Worm (Caenorhabditis elegans) whole organism, mixed stage, embryonic: ENCODE results near the gene col-9.
A peak's percentile ranks its signal among the peaks of the same experiment; 100 is the strongest.

Source experiments
- bed-3 ChIP-seq: fragments of 200-800 bp; sonication (Bioruptor generic); optimal IDR thresholded peaks from 3 replicates; lab custom pipeline; 2018; ENCODE audit warnings: mild to moderate bottlenecking, missing genetic modification characterization, moderate library complexity, missing compliant biosample characterization
- blmp-1 ChIP-seq: fragments of 150-350 bp; optimal IDR thresholded peaks from 2 replicates; lab custom pipeline; 2014; ENCODE audit warnings: missing biosample characterization, missing genetic modification characterization
- ceh-39 ChIP-seq: fragments of 150-350 bp; optimal IDR thresholded peaks from 2 replicates; lab custom pipeline; 2014; ENCODE audit warnings: missing biosample characterization, missing genetic modification characterization
- ceh-43 ChIP-seq: fragments of 200-800 bp; sonication (Bioruptor generic); optimal IDR thresholded peaks from 2 replicates; lab custom pipeline; 2018; ENCODE audit warnings: mild to moderate bottlenecking, missing genetic modification characterization, moderate library complexity, missing compliant biosample characterization
- ceh-83 ChIP-seq: fragments of 200-800 bp; sonication (Bioruptor generic); optimal IDR thresholded peaks from 2 replicates; lab custom pipeline; 2018; ENCODE audit warnings: mild to moderate bottlenecking, missing genetic modification characterization, missing compliant biosample characterization
- ces-1 ChIP-seq: fragments of 150-350 bp; optimal IDR thresholded peaks from 2 replicates; lab custom pipeline; 2014; ENCODE audit warnings: missing biosample characterization, missing genetic modification reagents, missing genetic modification characterization
- cnd-1 ChIP-seq: fragments of 200-800 bp; sonication (Bioruptor generic); optimal IDR thresholded peaks from 2 replicates; lab custom pipeline; 2018; ENCODE audit warnings: mild to moderate bottlenecking, missing genetic modification characterization, missing compliant biosample characterization
- elt-1 ChIP-seq: sonication (generic microtip); optimal IDR thresholded peaks from 2 replicates; lab custom pipeline; 2017; ENCODE audit warnings: missing genetic modification characterization, mild to moderate bottlenecking, missing compliant biosample characterization, antibody characterized with exemption, moderate library complexity, borderline replicate concordance; ENCODE audit not compliant: insufficient read depth
- elt-3 ChIP-seq: fragments of 150-350 bp; optimal IDR thresholded peaks from 2 replicates; lab custom pipeline; 2014; ENCODE audit warnings: missing biosample characterization, missing genetic modification characterization
- flh-1 ChIP-seq: fragments of 200-800 bp; sonication (Bioruptor generic); optimal IDR thresholded peaks from 2 replicates; lab custom pipeline; 2018; ENCODE audit warnings: mild to moderate bottlenecking, missing genetic modification characterization, moderate library complexity, missing compliant biosample characterization
- hlh-1 ChIP-seq: fragments of 150-350 bp; optimal IDR thresholded peaks from 2 replicates; lab custom pipeline; 2014; ENCODE audit warnings: missing biosample characterization, missing genetic modification reagents, missing genetic modification characterization
- lin-13 ChIP-seq: fragments of 150-350 bp; optimal IDR thresholded peaks from 2 replicates; lab custom pipeline; 2014; ENCODE audit warnings: missing biosample characterization, missing genetic modification characterization
- lin-32 ChIP-seq: fragments of 200-800 bp; sonication (Bioruptor generic); optimal IDR thresholded peaks from 2 replicates; lab custom pipeline; 2018; ENCODE audit warnings: mild to moderate bottlenecking, missing genetic modification characterization, missing compliant biosample characterization
- mab-5 ChIP-seq: fragments of 150-350 bp; optimal IDR thresholded peaks from 2 replicates; lab custom pipeline; 2014; ENCODE audit warnings: missing biosample characterization, missing genetic modification characterization
- mep-1 ChIP-seq: fragments of 150-350 bp; optimal IDR thresholded peaks from 2 replicates; lab custom pipeline; 2017; ENCODE audit warnings: missing biosample characterization, missing genetic modification reagents, missing genetic modification characterization, inconsistent platforms
- mls-2 ChIP-seq: sonication (generic microtip); optimal IDR thresholded peaks from 2 replicates; lab custom pipeline; 2016; ENCODE audit warnings: mild to moderate bottlenecking, missing genetic modification characterization, moderate library complexity, missing compliant biosample characterization
- nhr-12 ChIP-seq: fragments of 150-350 bp; optimal IDR thresholded peaks from 2 replicates; lab custom pipeline; 2014; ENCODE audit warnings: missing biosample characterization, missing genetic modification characterization
- nhr-2 ChIP-seq: fragments of 150-350 bp; optimal IDR thresholded peaks from 2 replicates; lab custom pipeline; 2014; ENCODE audit warnings: missing biosample characterization, missing genetic modification characterization
- nhr-237 ChIP-seq: fragments of 150-350 bp; optimal IDR thresholded peaks from 2 replicates; lab custom pipeline; 2014; ENCODE audit warnings: missing biosample characterization, missing genetic modification characterization
- nhr-28 ChIP-seq: fragments of 150-350 bp; optimal IDR thresholded peaks from 2 replicates; lab custom pipeline; 2014; ENCODE audit warnings: missing biosample characterization, missing genetic modification characterization
- nhr-76 ChIP-seq: sonication (generic microtip); optimal IDR thresholded peaks from 2 replicates; lab custom pipeline; 2017; ENCODE audit warnings: missing biosample characterization, missing genetic modification characterization
- pha-4 ChIP-seq: fragments of 150-350 bp; optimal IDR thresholded peaks from 2 replicates; lab custom pipeline; 2018; ENCODE audit warnings: missing biosample characterization, missing genetic modification reagents, missing genetic modification characterization
- sem-2 ChIP-seq: fragments of 200-800 bp; sonication (Bioruptor generic); optimal IDR thresholded peaks from 2 replicates; lab custom pipeline; 2018; ENCODE audit warnings: mild to moderate bottlenecking, missing genetic modification characterization, missing compliant biosample characterization
- snpc-4 ChIP-seq: fragments of 150-350 bp; optimal IDR thresholded peaks from 2 replicates; lab custom pipeline; 2014; ENCODE audit warnings: missing biosample characterization, missing genetic modification characterization
- sptf-1 ChIP-seq: sonication (generic microtip); optimal IDR thresholded peaks from 2 replicates; lab custom pipeline; 2017; ENCODE audit warnings: mild to moderate bottlenecking, missing genetic modification characterization, moderate library complexity, missing compliant biosample characterization
- tbx-8 ChIP-seq: fragments of 200-800 bp; sonication (Bioruptor generic); optimal IDR thresholded peaks from 2 replicates; lab custom pipeline; 2018; ENCODE audit warnings: mild to moderate bottlenecking, missing genetic modification characterization, moderate library complexity, missing compliant biosample characterization
- unc-120 ChIP-seq: sonication (generic microtip); optimal IDR thresholded peaks from 2 replicates; lab custom pipeline; 2017; ENCODE audit warnings: missing genetic modification characterization, missing compliant biosample characterization; ENCODE audit not compliant: poor library complexity, severe bottlenecking
- unc-39 ChIP-seq: fragments of 150-350 bp; optimal IDR thresholded peaks from 2 replicates; lab custom pipeline; 2014; ENCODE audit warnings: missing biosample characterization, missing genetic modification characterization
- unc-62 ChIP-seq: fragments of 150-350 bp; optimal IDR thresholded peaks from 2 replicates; lab custom pipeline; 2014; ENCODE audit warnings: missing biosample characterization, missing genetic modification reagents, missing genetic modification characterization

Gene col-9

ce11 chrX:13544544-13545021 is 45.3 kb upstream of the col-9 start:
- no peak for TF ChIP-seq nhr-2 (tag; lab: Kevin White, UChicago)
- TF ChIP-seq ces-1 (GFP tag; lab: Kevin White, UChicago) = peak; percentile 25
- TF ChIP-seq, all 35 proteins: peak for 1

- TF ChIP-seq lin-32 (GFP tag; lab: Kevin White, UChicago) = no peak
These were observed 38.9 kb upstream of the col-9 start, which contains the start of gene odr-1 for ce11 chrX:13550890-13551289. Gene odr-1 (minus strand): TSS chrX:13550990.

ce11 chrX:13555098-13555497 is 34.7 kb upstream of the col-9 start:
- TF ChIP-seq cnd-1 (tag; lab: Kevin White, UChicago) (no peak), unc-62 (GFP tag; lab: Kevin White, UChicago) (peak; percentile 67), unc-120 (tag; lab: Kevin White, UChicago) (peak; percentile 41)

- no peak for TF ChIP-seq elt-3 (tag; lab: Kevin White, UChicago)
- TF ChIP-seq blmp-1 = no peak
- TF ChIP-seq ceh-43 (GFP tag; lab: Kevin White, UChicago) = no peak
- TF ChIP-seq pha-4 = no peak
- no peak for TF ChIP-seq elt-1 (tag; lab: Kevin White, UChicago)
- no peak for TF ChIP-seq ceh-39
- TF ChIP-seq bed-3 (GFP tag; lab: Kevin White, UChicago) = no peak
- TF ChIP-seq flh-1 (GFP tag; lab: Kevin White, UChicago) = no peak
- no peak for TF ChIP-seq tbx-8 (GFP tag; lab: Kevin White, UChicago)
- no peak for TF ChIP-seq nhr-2 (tag; lab: Kevin White, UChicago)
- no peak for TF ChIP-seq snpc-4 (tag; lab: Kevin White, UChicago)
- TF ChIP-seq nhr-28 (tag; lab: Kevin White, UChicago) = no peak
- no peak for TF ChIP-seq mep-1
- no peak for TF ChIP-seq ceh-83 (GFP tag; lab: Kevin White, UChicago)
- TF ChIP-seq lin-13 (tag; lab: Kevin White, UChicago) = no peak
- no peak for TF ChIP-seq unc-62 (GFP tag; lab: Kevin White, UChicago)
These were observed 33.8 kb upstream of the col-9 start, which contains the start of gene glb-20 for ce11 chrX:13556066-13556465. Gene glb-20 (minus strand): TSS chrX:13556166.

ce11 chrX:13558667-13559066 is 31.2 kb upstream of the col-9 start:
- TF ChIP-seq nhr-12 (tag; lab: Kevin White, UChicago) (no peak), ceh-39 (no peak), ces-1 (GFP tag; lab: Kevin White, UChicago) (no peak)

DNA sequence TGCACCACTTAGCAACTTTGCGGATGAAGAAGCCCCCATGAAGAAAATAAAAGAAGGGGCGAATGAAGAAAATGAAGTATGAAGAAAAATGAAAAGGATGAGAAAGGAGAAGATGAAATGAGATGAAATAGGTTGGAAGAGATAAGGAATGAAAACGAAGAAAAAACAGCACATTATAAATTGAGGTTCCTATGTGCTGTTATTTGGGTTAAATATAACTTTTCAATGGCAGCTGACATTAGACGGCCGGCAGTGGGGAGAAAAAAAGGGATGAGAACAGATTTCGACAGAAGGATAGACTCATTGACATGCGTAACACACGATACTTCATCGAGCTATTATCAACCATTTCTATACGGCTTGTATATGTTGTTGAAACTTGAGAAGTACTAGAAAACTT is 27.9 kb upstream of the col-9 start:
- TF ChIP-seq hlh-1 (peak; percentile 35), ceh-43 (GFP tag; lab: Kevin White, UChicago) (no peak), snpc-4 (tag; lab: Kevin White, UChicago) (no peak), mep-1 (no peak), unc-120 (tag; lab: Kevin White, UChicago) (peak; percentile 5), blmp-1 (no peak), nhr-12 (tag; lab: Kevin White, UChicago) (no peak), nhr-2 (tag; lab: Kevin White, UChicago) (no peak), unc-39 (no peak), ceh-39 (no peak), nhr-28 (tag; lab: Kevin White, UChicago) (no peak), mab-5 (tag; lab: Kevin White, UChicago) (no peak), sptf-1 (tag; lab: Kevin White, UChicago) (no peak), nhr-237 (tag; lab: Kevin White, UChicago) (no peak)

DNA sequence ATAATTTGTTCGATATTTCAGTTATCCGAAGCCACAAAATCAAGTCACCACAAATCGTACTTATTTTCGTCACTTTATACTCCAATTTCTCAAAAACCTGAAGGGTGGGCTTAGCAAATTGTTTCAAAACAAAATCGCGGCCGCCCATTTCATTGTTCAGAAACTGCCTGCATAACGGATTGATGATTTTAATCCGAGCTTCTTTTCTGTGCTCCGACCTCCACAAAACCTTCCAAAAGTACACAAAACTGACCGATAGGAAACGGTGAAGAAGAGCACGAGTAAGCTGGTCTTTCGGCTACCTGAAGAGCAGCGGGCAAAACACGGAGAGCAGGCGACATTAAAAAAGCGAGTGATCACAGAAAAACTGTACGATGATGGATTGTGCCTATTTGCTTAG is 23.4 kb upstream of the col-9 start, which contains the start of gene R01E6.2:
Gene R01E6.2, minus strand, starts transcription at position 101 of the 400 bp plus-strand sequence.
- TF ChIP-seq elt-1 (tag; lab: Kevin White, UChicago) = no peak
- TF ChIP-seq tbx-8 (GFP tag; lab: Kevin White, UChicago) = no peak
- no peak for TF ChIP-seq mls-2 (tag; lab: Kevin White, UChicago)
- TF ChIP-seq mab-5 (tag; lab: Kevin White, UChicago) = no peak
- TF ChIP-seq nhr-2 (tag; lab: Kevin White, UChicago) = no peak
- TF ChIP-seq pha-4 = no peak
- TF ChIP-seq bed-3 (GFP tag; lab: Kevin White, UChicago) = no peak
- TF ChIP-seq ces-1 (GFP tag; lab: Kevin White, UChicago) = no peak
- no peak for TF ChIP-seq lin-13 (tag; lab: Kevin White, UChicago)
- TF ChIP-seq nhr-76 (tag; lab: Kevin White, UChicago) = no peak
- TF ChIP-seq sem-2 (GFP tag; lab: Kevin White, UChicago) = no peak
- TF ChIP-seq, all 35 proteins: peak for 0
